ENCODE assay signal across 2 fruit fly cellular contexts in the genomic region with DNA sequence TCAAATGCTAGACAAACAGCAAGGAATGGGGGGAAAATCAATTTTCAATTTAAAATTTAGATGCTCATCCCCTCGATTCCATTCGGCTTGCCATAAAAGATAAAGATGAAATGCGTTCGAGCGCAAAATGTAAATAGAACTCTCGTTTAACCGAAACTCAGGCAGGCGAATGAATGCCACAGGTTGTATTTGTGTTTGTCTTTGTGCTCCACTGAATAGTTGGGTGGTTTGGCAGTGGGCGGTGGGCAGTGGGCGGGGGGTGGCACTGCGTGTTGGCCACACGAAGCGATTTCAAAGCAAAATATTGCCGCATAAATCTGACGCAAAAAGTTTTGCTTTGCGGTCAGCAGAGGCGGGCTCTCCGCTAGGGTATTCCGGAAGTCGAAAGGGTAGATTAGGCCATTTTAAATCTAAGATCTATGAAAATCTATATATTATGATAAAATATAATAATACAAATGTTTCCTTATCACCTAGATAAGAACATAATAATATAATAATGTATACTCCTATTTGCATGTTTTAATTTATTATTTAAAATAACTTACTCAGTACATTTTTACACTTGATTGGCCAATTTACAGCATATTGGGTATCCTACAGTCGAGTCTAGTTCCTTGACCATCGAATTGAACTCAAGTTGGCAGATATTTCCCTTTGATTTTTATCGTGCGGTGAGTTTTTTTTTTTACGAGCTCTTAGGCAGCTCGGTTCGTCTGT.
TF ChIP-seq lines count a peak whose summit lies in the region.

No protein-coding gene starts in this region.

TF ChIP-seq in whole organism, embryonic, 481 proteins besides CTCF, POLR2A, EP300 and RAD21 (continued from another document and continues in another):
- no peak for TF ChIP-seq pb (GFP tag; optimal IDR thresholded peaks at IDR 0.05; lab: Kevin White, UChicago)
- peak; percentile 21 for TF ChIP-seq caup (GFP tag; optimal IDR thresholded peaks at IDR 0.05; lab: Kevin White, UChicago; ENCODE audit: severe bottlenecking)
- TF ChIP-seq Drgx (GFP tag; IDR thresholded peaks at IDR 0.05; lab: Robert Waterston, UW): peak; percentile 38; the same call in 1 of the 2 replicates
- peak; percentile 40; the same call in 1 of the 3 replicates for TF ChIP-seq Optix (GFP tag; IDR thresholded peaks at IDR 0.05; lab: Robert Waterston, UW)
- TF ChIP-seq Dp (GFP tag; optimal IDR thresholded peaks at IDR 0.05; lab: Kevin White, UChicago): no peak
- no peak for TF ChIP-seq CG17912 (GFP tag; optimal IDR thresholded peaks at IDR 0.05; lab: Kevin White, UChicago)
- TF ChIP-seq CG4730 (GFP tag; IDR thresholded peaks at IDR 0.05; lab: Robert Waterston, UW): peak; percentile 51; the same call in 1 of the 2 replicates
- TF ChIP-seq CG43689 (GFP tag; IDR thresholded peaks at IDR 0.05; lab: Robert Waterston, UW): no peak
- TF ChIP-seq zen (tag; optimal IDR thresholded peaks at IDR 0.05; lab: Kevin White, UChicago): peak; percentile 47
- peak; percentile 48 for TF ChIP-seq az2 (GFP tag; optimal IDR thresholded peaks at IDR 0.05; lab: Kevin White, UChicago)
- TF ChIP-seq CG2129 (GFP tag; IDR thresholded peaks at IDR 0.05; lab: Robert Waterston, UW; ENCODE audit: partially characterized antibody): no peak
- no peak for TF ChIP-seq maf-S (GFP tag; optimal IDR thresholded peaks at IDR 0.05; lab: Kevin White, UChicago)
- no peak for TF ChIP-seq CG3995 (GFP tag; optimal IDR thresholded peaks at IDR 0.05; lab: Kevin White, UChicago)
- 0 out of 2 replicates have a peak, but pooled peaks have one; percentile 34 for TF ChIP-seq Awh (GFP tag; IDR thresholded peaks at IDR 0.05; lab: Robert Waterston, UW)
- TF ChIP-seq lov (optimal IDR thresholded peaks at IDR 0.05; lab: Kevin White, UChicago): no peak
- TF ChIP-seq lov (GFP tag; IDR thresholded peaks at IDR 0.05; lab: Robert Waterston, UW): no peak
- TF ChIP-seq Six4 (GFP tag; optimal IDR thresholded peaks at IDR 0.05; lab: Kevin White, UChicago): no peak
- no peak for TF ChIP-seq eyg (GFP tag; optimal IDR thresholded peaks at IDR 0.05; lab: Kevin White, UChicago)
- TF ChIP-seq en (GFP tag; optimal IDR thresholded peaks at IDR 0.05; lab: Kevin White, UChicago): no peak
- TF ChIP-seq CG7745 (tag; optimal IDR thresholded peaks at IDR 0.05; lab: Kevin White, UChicago): no peak
- TF ChIP-seq Nf-YB (GFP tag; optimal IDR thresholded peaks at IDR 0.05; lab: Kevin White, UChicago): no peak
- TF ChIP-seq gce (GFP tag; IDR thresholded peaks at IDR 0.05; lab: Robert Waterston, UW): no peak
- no peak for TF ChIP-seq CG6654 (GFP tag; optimal IDR thresholded peaks at IDR 0.05; lab: Kevin White, UChicago)
- TF ChIP-seq br (optimal IDR thresholded peaks at IDR 0.05; lab: Kevin White, UChicago): no peak
- TF ChIP-seq dmrt99B (tag; optimal IDR thresholded peaks at IDR 0.05; lab: Kevin White, UChicago): peak; percentile 74
- TF ChIP-seq CG13894 (tag; optimal IDR thresholded peaks at IDR 0.05; lab: Kevin White, UChicago): no peak
- peak; percentile 48 for TF ChIP-seq gsb (GFP tag; IDR thresholded peaks at IDR 0.05; lab: Robert Waterston, UW)
- TF ChIP-seq Myb (GFP tag; optimal IDR thresholded peaks at IDR 0.05; lab: Kevin White, UChicago): no peak
- peak; percentile 27; the same call in 1 of the 2 replicates for TF ChIP-seq al (GFP tag; IDR thresholded peaks at IDR 0.05; lab: Robert Waterston, UW)
- no peak for TF ChIP-seq Hr39 (optimal IDR thresholded peaks at IDR 0.05; lab: Kevin White, UChicago)
- no peak for TF ChIP-seq pnt (GFP tag; optimal IDR thresholded peaks at IDR 0.05; lab: Kevin White, UChicago)
- TF ChIP-seq Neu2 (GFP tag; optimal IDR thresholded peaks at IDR 0.05; lab: Kevin White, UChicago; ENCODE audit: borderline replicate concordance): no peak
- no peak for TF ChIP-seq Doc2 (GFP tag; IDR thresholded peaks at IDR 0.05; lab: Robert Waterston, UW)
- TF ChIP-seq zen2 (GFP tag; IDR thresholded peaks at IDR 0.05; lab: Robert Waterston, UW; ENCODE audit: partially characterized antibody): no peak
- no peak for TF ChIP-seq Med (GFP tag; lab: Kevin White, UChicago)
- no peak for TF ChIP-seq ci (GFP tag; IDR thresholded peaks at IDR 0.05; lab: Robert Waterston, UW)
- TF ChIP-seq tap (tag; optimal IDR thresholded peaks at IDR 0.05; lab: Kevin White, UChicago): peak; percentile 19
- TF ChIP-seq CG6854 (GFP tag; optimal IDR thresholded peaks at IDR 0.05; lab: Kevin White, UChicago): peak; percentile 14
- TF ChIP-seq lab (GFP tag; optimal IDR thresholded peaks at IDR 0.05; lab: Kevin White, UChicago): peak; percentile 74
- TF ChIP-seq Hand (GFP tag; optimal IDR thresholded peaks at IDR 0.05; lab: Kevin White, UChicago): peak; percentile 44
- no peak for TF ChIP-seq repo (GFP tag; optimal IDR thresholded peaks at IDR 0.05; lab: Kevin White, UChicago)
- TF ChIP-seq CG5953 (GFP tag; IDR thresholded peaks at IDR 0.05; lab: Robert Waterston, UW): no peak
- peak; percentile 40 for TF ChIP-seq CG10147 (GFP tag; optimal IDR thresholded peaks at IDR 0.05; lab: Kevin White, UChicago)
- peak; percentile 82 for TF ChIP-seq CoRest (tag; optimal IDR thresholded peaks at IDR 0.05; lab: Kevin White, UChicago)
- no peak for TF ChIP-seq zfh2 (GFP tag; optimal IDR thresholded peaks at IDR 0.05; lab: Kevin White, UChicago)
- TF ChIP-seq Rfx (GFP tag; IDR thresholded peaks at IDR 0.05; lab: Robert Waterston, UW): peak; percentile 63
- 0 out of 2 replicates have a peak, but pooled peaks have one; percentile 32 for TF ChIP-seq CG11085 (GFP tag; IDR thresholded peaks at IDR 0.05; lab: Robert Waterston, UW)
- no peak for TF ChIP-seq CG4854 (GFP tag; optimal IDR thresholded peaks at IDR 0.05; lab: Kevin White, UChicago)
- peak; percentile 75 for TF ChIP-seq CG3847 (GFP tag; IDR thresholded peaks at IDR 0.05; lab: Robert Waterston, UW)
- TF ChIP-seq CG8924 (tag; optimal IDR thresholded peaks at IDR 0.05; lab: Kevin White, UChicago): peak; percentile 64
- TF ChIP-seq btn (GFP tag; optimal IDR thresholded peaks at IDR 0.05; lab: Kevin White, UChicago): no peak
- no peak for TF ChIP-seq Camta (GFP tag; optimal IDR thresholded peaks at IDR 0.05; lab: Kevin White, UChicago)
- peak; percentile 64 for TF ChIP-seq CG2712 (tag; optimal IDR thresholded peaks at IDR 0.05; lab: Kevin White, UChicago)
- no peak for TF ChIP-seq CG12219 (GFP tag; optimal IDR thresholded peaks at IDR 0.05; lab: Kevin White, UChicago)
- peak; percentile 68; the same call in 1 of the 3 replicates for TF ChIP-seq CG11093 (GFP tag; IDR thresholded peaks at IDR 0.05; lab: Robert Waterston, UW)
- no peak for TF ChIP-seq mam (GFP tag; optimal IDR thresholded peaks at IDR 0.05; lab: Kevin White, UChicago)
- TF ChIP-seq CG7928 (GFP tag; optimal IDR thresholded peaks at IDR 0.05; lab: Kevin White, UChicago): no peak
- TF ChIP-seq tio (GFP tag; optimal IDR thresholded peaks at IDR 0.05; lab: Kevin White, UChicago): peak; percentile 67
- TF ChIP-seq nom (GFP tag; optimal IDR thresholded peaks at IDR 0.05; lab: Kevin White, UChicago): no peak
- peak; percentile 66 for TF ChIP-seq nau (GFP tag; optimal IDR thresholded peaks at IDR 0.05; lab: Kevin White, UChicago)
- TF ChIP-seq CG9932 (GFP tag; IDR thresholded peaks at IDR 0.05; lab: Robert Waterston, UW): peak; percentile 42; the same call in 1 of the 2 replicates
- TF ChIP-seq MTF-1 (GFP tag; optimal IDR thresholded peaks at IDR 0.05; lab: Kevin White, UChicago; ENCODE audit: borderline replicate concordance): no peak

TF ChIP-seq in whole organism, prepupa, 60 proteins besides CTCF, POLR2A, EP300 and RAD21 (continued from another document):
- no peak for TF ChIP-seq pdm3 (GFP tag; optimal IDR thresholded peaks at IDR 0.05; lab: Kevin White, UChicago)
- TF ChIP-seq dsx (GFP tag; optimal IDR thresholded peaks at IDR 0.05; lab: Kevin White, UChicago; ENCODE audit: poor library complexity, severe bottlenecking): no peak
- peak; percentile 8 for TF ChIP-seq CG10631 (GFP tag; optimal IDR thresholded peaks at IDR 0.05; lab: Kevin White, UChicago)
- TF ChIP-seq CG1621 (tag; optimal IDR thresholded peaks at IDR 0.05; lab: Kevin White, UChicago): no peak
- TF ChIP-seq Hr4 (GFP tag; optimal IDR thresholded peaks at IDR 0.05; lab: Kevin White, UChicago): no peak
- TF ChIP-seq CG11294 (GFP tag; IDR thresholded peaks at IDR 0.05; lab: Robert Waterston, UW): no peak
- peak; percentile 1 for TF ChIP-seq CG3919 (GFP tag; optimal IDR thresholded peaks at IDR 0.05; lab: Kevin White, UChicago)
- TF ChIP-seq Met (GFP tag; optimal IDR thresholded peaks at IDR 0.05; lab: Kevin White, UChicago): no peak
